Worm (Caenorhabditis elegans) whole organism, L4 larva: Measurements from ENCODE around the gene mig-13.

Experiments
- D1046.2 ChIP-seq: fragments of 200-800 bp; sonication (Bioruptor generic); IDR thresholded peaks from 2 replicates; pipeline ENCODE4 v1.3.6; 2022; ENCODE audit warnings: missing genetic modification characterization, missing compliant biosample characterization
- F44E2.7 ChIP-seq: fragments of 200-800 bp; sonication (Bioruptor generic); IDR thresholded peaks from 2 replicates; pipeline ENCODE4 v2.1.2; 2022; ENCODE audit warnings: missing genetic modification characterization, missing compliant biosample characterization
- aha-1 ChIP-seq: fragments of 150-350 bp; peaks from one replicate; lab custom pipeline; 2014; ENCODE audit warnings: missing biosample characterization, missing genetic modification characterization
- ama-1 ChIP-seq: fragments of 150-350 bp; optimal IDR thresholded peaks from 2 replicates; lab custom pipeline; 2014; ENCODE audit warnings: inconsistent platforms, mixed read lengths
- ceh-32 ChIP-seq: sonication (generic microtip); optimal IDR thresholded peaks from 2 replicates; lab custom pipeline; 2016; ENCODE audit warnings: mild to moderate bottlenecking, missing genetic modification characterization, missing compliant biosample characterization; ENCODE audit not compliant: poor library complexity
- daf-16 ChIP-seq, 3 experiments: sonication (generic microtip); optimal IDR thresholded peaks; 2 replicates each; lab custom pipeline; 2016 to 2017; ENCODE audit warnings: missing genetic modification characterization in 3 of 3, missing genetic modification reagents in 3 of 3, mild to moderate bottlenecking in 2 of 3, missing compliant biosample characterization in 2 of 3, missing biosample characterization in 1 of 3, moderate library complexity in 1 of 3
- daf-8 ChIP-seq: fragments of 200-800 bp; sonication (Bioruptor generic); IDR thresholded peaks from 2 replicates; pipeline ENCODE4 v1.3.6; 2022; ENCODE audit warnings: missing genetic modification characterization, missing compliant biosample characterization
- dmd-6 ChIP-seq: fragments of 200-800 bp; sonication (Bioruptor generic); IDR thresholded peaks from 2 replicates; pipeline ENCODE4 v1.3.6; 2022; ENCODE audit warnings: missing genetic modification reagents, missing genetic modification characterization, missing compliant biosample characterization
- dve-1 ChIP-seq: sonication (generic microtip); optimal IDR thresholded peaks from 2 replicates; lab custom pipeline; 2017; ENCODE audit warnings: antibody characterized with exemption, mild to moderate bottlenecking, missing genetic modification characterization, missing compliant biosample characterization; ENCODE audit not compliant: insufficient read depth
- hlh-11 ChIP-seq: fragments of 200-800 bp; sonication (Bioruptor generic); optimal IDR thresholded peaks from 2 replicates; lab custom pipeline; 2018; ENCODE audit warnings: mild to moderate bottlenecking, missing genetic modification characterization, missing compliant biosample characterization
- hlh-30 ChIP-seq: sonication (generic microtip); optimal IDR thresholded peaks from 2 replicates; lab custom pipeline; 2017; ENCODE audit warnings: antibody characterized with exemption, mild to moderate bottlenecking, missing genetic modification characterization, missing compliant biosample characterization; ENCODE audit not compliant: insufficient read depth
- hmg-1.1 ChIP-seq: fragments of 200-800 bp; sonication (Bioruptor generic); IDR thresholded peaks from 2 replicates; pipeline ENCODE4 v1.3.6; 2022; ENCODE audit warnings: missing genetic modification reagents, missing genetic modification characterization, missing compliant biosample characterization
- lin-1 ChIP-seq: fragments of 200-800 bp; sonication (Bioruptor generic); IDR thresholded peaks from 2 replicates; pipeline ENCODE4 v1.3.6; 2022; ENCODE audit warnings: missing genetic modification reagents, missing genetic modification characterization, missing compliant biosample characterization
- lin-15B ChIP-seq: fragments of 150-350 bp; sonication (generic microtip); optimal IDR thresholded peaks from 3 replicates; lab custom pipeline; 2014; ENCODE audit warnings: missing biosample characterization, missing genetic modification characterization
- mdt-29 ChIP-seq: fragments of 200-800 bp; sonication (Bioruptor generic); IDR thresholded peaks from 2 replicates; pipeline ENCODE4 v1.3.6; 2022; ENCODE audit warnings: missing genetic modification reagents, missing genetic modification characterization, missing compliant biosample characterization
- mes-2 ChIP-seq: sonication (generic microtip); optimal IDR thresholded peaks from 2 replicates; lab custom pipeline; 2016; ENCODE audit warnings: missing genotype, mild to moderate bottlenecking, missing genetic modification characterization, missing compliant biosample characterization; ENCODE audit not compliant: poor library complexity, severe bottlenecking
- nhr-28 ChIP-seq: fragments of 150-350 bp; optimal IDR thresholded peaks from 2 replicates; lab custom pipeline; 2014; ENCODE audit warnings: missing biosample characterization, missing genetic modification characterization
- nhr-41 ChIP-seq: fragments of 200-800 bp; sonication (Bioruptor generic); IDR thresholded peaks from 2 replicates; pipeline ENCODE4 v1.3.6; 2022; ENCODE audit warnings: missing genetic modification reagents, missing genetic modification characterization, missing compliant biosample characterization
- nhr-42 ChIP-seq: fragments of 200-800 bp; sonication (Bioruptor generic); IDR thresholded peaks from 2 replicates; pipeline ENCODE4 v1.3.6; 2022; ENCODE audit warnings: missing genetic modification characterization, missing compliant biosample characterization
- nhr-77 ChIP-seq: fragments of 150-350 bp; optimal IDR thresholded peaks from 2 replicates; lab custom pipeline; 2014; ENCODE audit warnings: missing biosample characterization, missing genetic modification characterization
- php-3 ChIP-seq: fragments of 200-800 bp; sonication (Bioruptor generic); IDR thresholded peaks from 2 replicates; pipeline ENCODE4 v1.3.6; 2022; ENCODE audit warnings: missing genetic modification reagents, missing genetic modification characterization, missing compliant biosample characterization
- pqm-1 ChIP-seq: sonication (generic microtip); optimal IDR thresholded peaks from 2 replicates; lab custom pipeline; 2017; ENCODE audit warnings: missing biosample characterization, missing genetic modification characterization
- saeg-2 ChIP-seq: fragments of 200-800 bp; sonication (Bioruptor generic); IDR thresholded peaks from 2 replicates; pipeline ENCODE4 v1.3.6; 2022; ENCODE audit warnings: missing genetic modification reagents, missing genetic modification characterization, missing compliant biosample characterization
- set-16 ChIP-seq: fragments of 200-800 bp; sonication (Bioruptor generic); IDR thresholded peaks from 2 replicates; pipeline ENCODE4 v1.3.6; 2022; ENCODE audit warnings: missing genetic modification reagents, missing genetic modification characterization, missing compliant biosample characterization
- spr-3 ChIP-seq: fragments of 200-800 bp; sonication (Bioruptor generic); optimal IDR thresholded peaks from 2 replicates; lab custom pipeline; 2018; ENCODE audit warnings: mild to moderate bottlenecking, missing genetic modification characterization, missing compliant biosample characterization
- tra-1 ChIP-seq: fragments of 200-800 bp; sonication (Bioruptor generic); IDR thresholded peaks from 2 replicates; pipeline ENCODE4 v1.3.6; 2022; ENCODE audit warnings: missing genetic modification reagents, missing genetic modification characterization, missing compliant biosample characterization
- unc-62 ChIP-seq, 3 experiments: fragments of 150-350 bp in 1 of 3; sonication (generic microtip); optimal IDR thresholded peaks in 2 of 3; peaks in 1 of 3; 1 replicate in 1 of 3; 2 replicates in 2 of 3; lab custom pipeline; 2014 to 2017; ENCODE audit warnings: missing biosample characterization in 3 of 3, missing genetic modification characterization in 3 of 3, missing genetic modification reagents in 3 of 3, missing genotype in 1 of 3
- zfp-3 ChIP-seq: fragments of 200-800 bp; sonication (Bioruptor generic); conservative IDR thresholded peaks from 2 replicates; pipeline ENCODE4 v1.3.6; 2022; ENCODE audit warnings: missing genetic modification reagents, missing genetic modification characterization, missing compliant biosample characterization
- zip-11 ChIP-seq: fragments of 200-800 bp; sonication (Bioruptor generic); IDR thresholded peaks from 2 replicates; pipeline ENCODE4 v1.3.6; 2022; ENCODE audit warnings: missing genetic modification characterization, missing compliant biosample characterization

mig-13 gene

DNA sequence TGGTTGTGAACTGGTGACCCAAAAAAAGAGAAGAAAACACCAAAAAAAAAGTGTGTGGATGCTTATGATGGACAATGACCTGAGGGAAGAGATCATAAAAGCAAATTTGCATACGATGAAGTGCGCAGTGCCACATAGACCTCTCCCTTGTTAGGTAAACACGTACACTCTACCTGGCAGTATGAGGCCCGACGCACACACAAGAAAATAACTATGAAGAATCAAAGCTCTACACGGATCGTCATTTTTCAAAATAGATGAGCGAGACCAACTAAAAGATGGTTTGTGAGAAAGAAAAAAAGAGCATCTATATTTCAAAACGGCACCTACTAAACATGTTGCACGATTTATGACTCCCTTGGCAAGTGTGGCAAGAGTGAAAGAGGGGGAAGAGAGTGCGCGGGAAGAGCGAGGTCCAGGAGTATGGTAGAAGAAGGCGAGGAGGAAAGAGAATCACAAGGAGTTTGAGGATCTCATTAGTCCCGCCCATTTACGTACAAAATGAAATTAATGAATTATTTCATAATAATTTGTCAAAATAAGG is at the start of gene mig-13:
Gene mig-13, minus strand, starts transcription at position 51 of the 544 bp plus-strand sequence.
- TF ChIP-seq tra-1 (GFP tag; lab: Robert Waterston, UW) (no peak), unc-62 (GFP tag; optimal IDR thresholded peaks at IDR 0.05 in 1 of 2; lab: Kevin White, UChicago) (peak in 1 of 2 experiments; percentile 15), unc-62 (tag; optimal IDR thresholded peaks at IDR 0.05; lab: Kevin White, UChicago) (no peak)

- peak in 1 of 2 experiments; percentile 92 for TF ChIP-seq unc-62 (GFP tag; optimal IDR thresholded peaks at IDR 0.05 in 1 of 2; lab: Kevin White, UChicago)
- TF ChIP-seq unc-62 (tag; optimal IDR thresholded peaks at IDR 0.05; lab: Kevin White, UChicago): no peak
- no peak for TF ChIP-seq ama-1
- TF ChIP-seq aha-1 (tag; lab: Kevin White, UChicago): peak; percentile 20
Observed at ce11 chrX:4844765-4845164, 44.8 kb upstream of the mig-13 start.

DNA sequence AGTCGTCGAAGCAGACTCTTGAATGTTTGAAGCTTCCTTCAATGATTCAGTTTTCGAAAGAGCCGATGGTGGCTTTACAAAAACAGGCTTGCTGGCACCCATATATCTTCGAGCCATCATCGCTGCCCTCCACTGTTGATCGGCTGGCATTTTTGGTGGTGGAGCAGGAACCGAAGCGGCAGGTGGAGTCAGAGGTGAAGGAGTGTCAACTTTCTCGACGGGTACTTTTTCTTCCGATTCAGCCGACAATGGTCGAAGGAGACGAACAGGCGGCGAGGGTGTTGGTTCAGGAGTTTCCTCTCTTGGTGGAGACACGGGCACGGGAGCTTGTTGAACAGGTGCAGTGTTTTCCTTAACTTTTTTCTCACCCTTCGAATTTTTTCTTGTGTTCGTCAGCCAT is 42.4 kb upstream of the mig-13 start:
- TF ChIP-seq set-16 (GFP tag; lab: Robert Waterston, UW): peak; percentile 47
- TF ChIP-seq daf-8 (GFP tag; lab: Robert Waterston, UW): no peak

- TF ChIP-seq zfp-3 (GFP tag; lab: Robert Waterston, UW) (no peak), unc-62 (GFP tag; optimal IDR thresholded peaks at IDR 0.05 in 1 of 2; lab: Kevin White, UChicago) (peak in 1 of 2 experiments; percentile 91), unc-62 (tag; optimal IDR thresholded peaks at IDR 0.05; lab: Kevin White, UChicago) (no peak)
Observed at ce11 chrX:4840653-4841052, 40.7 kb upstream of the mig-13 start.

ce11 chrX:4822262-4822661 is 22.3 kb upstream of the mig-13 start, which contains the start of gene R08E3.1:
R08E3.1 (plus strand) TSS chrX:4822647.
- TF ChIP-seq pqm-1: peak; percentile 93
- TF ChIP-seq mdt-29 (GFP tag; lab: Robert Waterston, UW): no peak
- TF ChIP-seq hmg-1.1: no peak
- TF ChIP-seq F44E2.7 (GFP tag; lab: Robert Waterston, UW): no peak
- TF ChIP-seq aha-1 (tag; lab: Kevin White, UChicago): peak; percentile 67
- no peak for TF ChIP-seq daf-16 (GFP tag; optimal IDR thresholded peaks at IDR 0.05; lab: Kevin White, UChicago)
- peak; percentile 69 for TF ChIP-seq daf-16 (tag; optimal IDR thresholded peaks at IDR 0.05; lab: Kevin White, UChicago)
- peak; percentile 84 for TF ChIP-seq nhr-28
- peak; percentile 48; the same call in 1 of the 2 replicates for TF ChIP-seq dmd-6 (GFP tag; lab: Robert Waterston, UW)
- TF ChIP-seq nhr-77 (tag; lab: Kevin White, UChicago): peak; percentile 7
- TF ChIP-seq php-3: peak; percentile 81
- no peak for TF ChIP-seq D1046.2 (GFP tag; lab: Robert Waterston, UW)
- TF ChIP-seq hlh-11: peak; percentile 58
- TF ChIP-seq nhr-42: no peak

DNA sequence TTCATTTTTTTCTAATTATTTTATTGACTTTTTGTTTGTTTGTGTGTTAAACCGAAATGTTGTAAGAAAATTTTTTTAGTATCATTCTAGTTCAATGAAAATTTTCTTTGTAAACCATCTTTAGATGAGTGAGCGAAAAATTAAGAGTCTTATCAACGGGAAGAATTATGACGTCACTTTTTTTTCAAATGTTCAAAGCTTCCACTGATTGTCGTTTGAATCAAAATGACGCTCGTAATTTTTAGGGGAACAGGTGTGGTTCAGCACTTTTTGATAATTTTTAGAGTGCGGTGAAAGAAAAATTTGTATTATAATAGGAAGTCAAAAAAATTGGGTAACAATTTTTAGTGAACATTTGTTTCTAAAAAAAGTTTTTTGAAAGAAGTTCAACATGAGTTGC is 21.7 kb upstream of the mig-13 start:
- TF ChIP-seq nhr-41 (GFP tag; lab: Robert Waterston, UW): no peak
- TF ChIP-seq saeg-2: no peak
- peak; percentile 34 for TF ChIP-seq nhr-28
- no peak for TF ChIP-seq daf-16 (GFP tag; optimal IDR thresholded peaks at IDR 0.05; lab: Kevin White, UChicago)
- peak; percentile 22 for TF ChIP-seq daf-16 (tag; optimal IDR thresholded peaks at IDR 0.05; lab: Kevin White, UChicago)
- TF ChIP-seq dmd-6 (GFP tag; lab: Robert Waterston, UW): peak; percentile 68
- TF ChIP-seq dve-1 (tag; lab: Kevin White, UChicago): peak; percentile 58
- TF ChIP-seq pqm-1: peak; percentile 90
- peak; percentile 53 for TF ChIP-seq hlh-11
- 0 out of 2 replicates have a peak, but pooled peaks have one; percentile 27 for TF ChIP-seq lin-1 (GFP tag; lab: Robert Waterston, UW)
- TF ChIP-seq spr-3 (GFP tag; lab: Kevin White, UChicago): no peak

DNA sequence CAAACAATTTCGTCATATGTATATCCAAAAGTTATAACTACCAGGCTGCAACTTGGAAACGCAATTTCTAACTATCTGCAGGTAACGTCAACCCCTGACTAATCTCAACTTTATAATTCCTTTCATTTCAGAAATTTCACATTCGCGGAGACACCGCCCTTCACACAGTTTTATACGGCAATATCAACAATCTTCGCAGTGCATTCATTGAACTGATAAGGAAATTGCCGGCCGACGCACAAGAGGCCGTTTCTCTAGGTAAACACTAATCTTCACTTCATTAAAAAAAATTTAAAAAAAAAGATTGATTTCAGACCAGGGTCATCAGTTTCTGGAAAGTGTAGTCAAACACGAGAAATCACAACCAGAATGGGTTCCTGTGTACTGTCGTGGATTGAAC is 18.9 kb upstream of the mig-13 start:
- TF ChIP-seq php-3 (no peak), ceh-32 (no peak), mdt-29 (GFP tag; lab: Robert Waterston, UW) (no peak), nhr-28 (peak; percentile 67), saeg-2 (no peak), hlh-11 (peak; percentile 67), zip-11 (no peak), dmd-6 (GFP tag; lab: Robert Waterston, UW) (peak; percentile 74), pqm-1 (peak; percentile 98), daf-16 (GFP tag; optimal IDR thresholded peaks at IDR 0.05; lab: Kevin White, UChicago) (peak in 1 of 2 experiments; percentile 46), daf-16 (tag; optimal IDR thresholded peaks at IDR 0.05; lab: Kevin White, UChicago) (peak; percentile 98), dve-1 (tag; lab: Kevin White, UChicago) (peak; percentile 70), lin-15B (no peak), hlh-30 (peak; percentile 26), mes-2 (tag; lab: Kevin White, UChicago) (peak; percentile 45), nhr-77 (tag; lab: Kevin White, UChicago) (peak; percentile 31)
